Fruit fly (Drosophila melanogaster) whole organism, wandering third instar larva: ENCODE data around the gene CG31525.

ENCODE experiments used
- CG32264 ChIP-seq: fragments of 200-800 bp; sonication (Bioruptor generic); optimal IDR thresholded peaks from 2 replicates; lab custom pipeline; 2016; ENCODE audit warnings: missing biosample characterization, missing genetic modification characterization
- Sp1 ChIP-seq: fragments of 200-800 bp; sonication (Bioruptor generic); optimal IDR thresholded peaks from 3 replicates; lab custom pipeline; 2019; ENCODE audit warnings: missing biosample characterization, mild to moderate bottlenecking, missing genetic modification characterization, moderate library complexity
- fru ChIP-seq: fragments of 200-800 bp; sonication (Bioruptor generic); optimal IDR thresholded peaks from 3 replicates; lab custom pipeline; 2016; ENCODE audit warnings: missing biosample characterization, mild to moderate bottlenecking, missing genetic modification characterization
- h ChIP-seq: fragments of 200-800 bp; sonication (Bioruptor generic); optimal IDR thresholded peaks from 3 replicates; lab custom pipeline; 2016; ENCODE audit warnings: missing biosample characterization, mild to moderate bottlenecking, missing genetic modification characterization
- usp ChIP-seq: fragments of >200 bp; optimal IDR thresholded peaks from 2 replicates; lab custom pipeline; 2017; ENCODE audit warnings: missing biosample characterization, missing genetic modification characterization
- woc ChIP-seq: sonication (Bioruptor generic); optimal IDR thresholded peaks from 2 replicates; lab custom pipeline; 2016; ENCODE audit warnings: missing biosample characterization, mild to moderate bottlenecking, missing genetic modification characterization

dm6 chr3R:4428585-4429464 is 2.0 kb downstream of the CG31525 start, which contains the start of gene srl:
- TF ChIP-seq fru (no peak), woc (GFP tag; lab: Kevin White, UChicago) (no peak), usp (GFP tag; lab: Kevin White, UChicago) (no peak), Sp1 (no peak), h (GFP tag; lab: Kevin White, UChicago) (no peak), CG32264 (GFP tag; lab: Kevin White, UChicago) (no peak)
